Worm (Caenorhabditis elegans) whole organism, early embryonic: ENCODE data around the gene F35A5.1.

ENCODE experiments used
- B0310.2 ChIP-seq: sonication (generic microtip); optimal IDR thresholded peaks from 2 replicates; lab custom pipeline; 2016; ENCODE audit warnings: mild to moderate bottlenecking, missing genetic modification characterization, missing compliant biosample characterization
- F13C5.2 ChIP-seq: sonication (generic microtip); optimal IDR thresholded peaks from 2 replicates; lab custom pipeline; 2017; ENCODE audit warnings: mild to moderate bottlenecking, missing genetic modification characterization, inconsistent platforms, missing compliant biosample characterization
- aly-1 ChIP-seq: sonication (generic microtip); optimal IDR thresholded peaks from 2 replicates; lab custom pipeline; 2016; ENCODE audit warnings: missing genetic modification characterization, missing compliant biosample characterization
- ama-1 ChIP-seq: fragments of 150-350 bp; optimal IDR thresholded peaks from 2 replicates; lab custom pipeline; 2014
- ceh-13 ChIP-seq: fragments of 200-800 bp; sonication (Bioruptor generic); optimal IDR thresholded peaks from 2 replicates; lab custom pipeline; 2018; ENCODE audit warnings: mild to moderate bottlenecking, missing genetic modification characterization, missing compliant biosample characterization
- ceh-36 ChIP-seq: sonication (generic microtip); optimal IDR thresholded peaks from 2 replicates; lab custom pipeline; 2016; ENCODE audit warnings: missing genetic modification characterization, inconsistent platforms, missing compliant biosample characterization
- ets-7 ChIP-seq: sonication (generic microtip); optimal IDR thresholded peaks from 2 replicates; lab custom pipeline; 2016; ENCODE audit warnings: missing genotype, missing genetic modification characterization, missing compliant biosample characterization
- flt-1 ChIP-seq: fragments of 200-800 bp; sonication (Bioruptor generic); IDR thresholded peaks from 2 replicates; pipeline ENCODE4 v1.3.6; 2022; ENCODE audit warnings: missing genetic modification characterization, missing compliant biosample characterization
- hmbx-1 ChIP-seq: sonication (generic microtip); optimal IDR thresholded peaks from 2 replicates; lab custom pipeline; 2016; ENCODE audit warnings: mild to moderate bottlenecking, missing genetic modification characterization, missing compliant biosample characterization
- hmg-4 ChIP-seq: fragments of 200-800 bp; sonication (Bioruptor generic); optimal IDR thresholded peaks from 2 replicates; lab custom pipeline; 2018; ENCODE audit warnings: mild to moderate bottlenecking, missing genetic modification characterization, missing compliant biosample characterization
- hnd-1 ChIP-seq: sonication (generic microtip); optimal IDR thresholded peaks from 2 replicates; lab custom pipeline; 2016; ENCODE audit warnings: missing genetic modification characterization, missing compliant biosample characterization
- pes-1 ChIP-seq: fragments of 200-800 bp; sonication (Bioruptor generic); IDR thresholded peaks from 2 replicates; pipeline ENCODE4 v1.3.6; 2022; ENCODE audit warnings: missing genetic modification reagents, missing genetic modification characterization, missing compliant biosample characterization
- scrt-1 ChIP-seq: fragments of 200-800 bp; sonication (Bioruptor generic); IDR thresholded peaks from 2 replicates; pipeline ENCODE4 v1.3.6; 2022; ENCODE audit warnings: missing genetic modification characterization, missing compliant biosample characterization
- sea-1 ChIP-seq: fragments of 200-800 bp; sonication (Bioruptor generic); conservative IDR thresholded peaks from 2 replicates; pipeline ENCODE4 v1.3.6; 2022; ENCODE audit warnings: missing genetic modification characterization, missing compliant biosample characterization
- tbx-11 ChIP-seq: fragments of 200-800 bp; sonication (Bioruptor generic); IDR thresholded peaks from 2 replicates; pipeline ENCODE4 v1.3.6; 2022; ENCODE audit warnings: missing genetic modification characterization, missing compliant biosample characterization
- tbx-37 ChIP-seq: fragments of 200-800 bp; sonication (Bioruptor generic); conservative IDR thresholded peaks from 2 replicates; pipeline ENCODE4 v1.3.6; 2022; ENCODE audit warnings: missing genetic modification reagents, missing genetic modification characterization, missing compliant biosample characterization
- tra-4 ChIP-seq: sonication (generic microtip); optimal IDR thresholded peaks from 2 replicates; lab custom pipeline; 2017; ENCODE audit warnings: missing genetic modification characterization, missing compliant biosample characterization

Gene F35A5.1

DNA sequence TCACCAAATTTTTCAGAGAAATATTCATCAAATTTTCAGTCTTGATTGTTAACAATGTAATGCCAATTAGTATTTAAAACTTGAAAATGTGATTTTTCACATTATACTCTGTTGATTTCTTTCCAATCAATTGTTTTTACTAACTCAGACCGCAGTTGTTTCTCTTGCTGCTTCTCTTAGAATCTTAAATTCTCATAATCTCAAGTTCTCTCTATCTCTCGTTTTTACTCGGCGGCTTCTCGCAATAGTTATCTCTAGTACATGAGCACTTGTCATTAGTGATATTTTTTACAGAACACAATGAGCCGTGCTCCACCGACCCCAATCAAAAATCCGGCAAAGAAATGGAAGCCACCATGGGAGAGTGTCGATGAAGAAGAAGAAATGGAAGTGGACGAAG is at the start of gene F35A5.1:
Gene F35A5.1, plus strand, starts transcription at position 301 of the 400 bp plus-strand sequence.
- TF ChIP-seq hmg-4 (no peak), F13C5.2 (tag; lab: Kevin White, UChicago) (no peak)

DNA sequence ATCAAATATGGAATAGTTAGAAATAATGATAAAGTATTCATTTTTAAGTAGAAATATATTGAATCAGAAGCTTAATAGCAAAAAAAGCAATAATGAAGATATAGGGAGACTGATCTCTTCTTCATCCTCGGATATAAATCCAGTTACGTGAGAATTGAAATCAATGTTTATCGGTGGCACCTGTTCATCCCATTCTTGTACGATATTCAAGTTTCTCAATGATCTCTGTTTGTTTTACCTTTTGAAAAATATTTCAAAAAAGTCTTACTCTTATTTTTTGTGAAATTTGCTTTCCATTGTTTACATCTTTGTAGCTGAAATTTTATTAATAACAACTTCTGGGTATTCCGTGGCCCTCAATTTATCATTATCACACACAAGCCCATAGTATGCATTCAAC is 48.9 kb upstream of the F35A5.1 start, which contains the start of gene T14G12.12:
Gene T14G12.12, minus strand, starts transcription at position 101 of the 400 bp plus-strand sequence.
- TF ChIP-seq flt-1 (GFP tag; lab: Robert Waterston, UW) (no peak), hmbx-1 (tag; lab: Kevin White, UChicago) (no peak)

DNA sequence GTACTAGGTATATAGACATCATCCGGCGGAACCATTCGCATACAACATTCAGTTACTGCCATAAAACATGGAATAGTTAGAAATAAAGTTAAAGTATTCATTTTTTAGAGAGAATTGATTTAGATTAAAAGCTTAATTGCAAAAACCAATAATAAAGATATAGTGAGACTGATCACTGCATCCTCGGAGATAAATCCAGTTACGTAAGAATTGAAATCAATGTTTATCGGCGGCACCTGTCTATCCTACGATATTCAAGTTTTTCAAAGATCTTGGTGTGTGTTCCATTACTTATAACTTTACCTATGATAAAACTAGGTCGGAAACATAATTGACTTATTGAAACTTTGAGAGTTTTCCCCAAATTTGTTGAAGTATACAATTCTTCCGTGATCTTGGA is 47.9 kb upstream of the F35A5.1 start, which contains the start of gene T14G12.6:
Gene T14G12.6, minus strand, starts transcription at position 101 of the 400 bp plus-strand sequence.
- TF ChIP-seq sea-1, result no peak
- no peak for TF ChIP-seq scrt-1
- TF ChIP-seq tra-4 (tag; lab: Kevin White, UChicago), result no peak
- no peak for TF ChIP-seq flt-1 (GFP tag; lab: Robert Waterston, UW)
- no peak for TF ChIP-seq ama-1 (lab: Kevin White, UChicago)
- no peak for TF ChIP-seq hnd-1
- no peak for TF ChIP-seq tbx-11 (GFP tag; lab: Robert Waterston, UW)
- TF ChIP-seq B0310.2 (tag; lab: Kevin White, UChicago), result no peak
- no peak for TF ChIP-seq F13C5.2 (tag; lab: Kevin White, UChicago)
- no peak for TF ChIP-seq ceh-13 (GFP tag; lab: Kevin White, UChicago)
- no peak for TF ChIP-seq pes-1 (GFP tag; lab: Robert Waterston, UW)
- TF ChIP-seq ceh-36, result no peak
- TF ChIP-seq hmbx-1 (tag; lab: Kevin White, UChicago), result no peak
- TF ChIP-seq hmg-4, result no peak

DNA sequence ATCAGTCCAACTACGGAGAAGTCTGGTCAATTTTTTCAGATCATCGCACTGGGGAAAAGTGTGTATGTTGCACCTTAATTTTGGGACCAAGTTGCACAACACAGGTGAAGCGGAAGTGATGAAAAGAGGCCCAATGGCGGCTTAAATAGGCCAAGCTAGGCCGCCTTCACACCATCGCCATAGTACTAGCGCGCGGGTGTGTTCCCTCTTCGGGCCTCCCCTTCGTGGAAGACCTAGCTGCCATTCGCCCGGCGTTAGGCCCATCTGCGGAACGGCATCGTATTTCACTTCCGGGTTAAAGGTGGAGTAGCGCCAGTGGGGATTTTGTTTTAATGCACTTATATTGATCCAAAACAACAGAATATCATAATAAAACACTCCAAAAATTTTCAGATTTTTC is 47.4 kb upstream of the F35A5.1 start:
- TF ChIP-seq ets-7 (no peak), scrt-1 (0 out of 2 replicates have a peak, but pooled peaks have one; percentile 58), ceh-13 (GFP tag; lab: Kevin White, UChicago) (no peak), tbx-37 (GFP tag; lab: Robert Waterston, UW) (no peak), tra-4 (tag; lab: Kevin White, UChicago) (no peak), F13C5.2 (tag; lab: Kevin White, UChicago) (no peak), pes-1 (GFP tag; lab: Robert Waterston, UW) (no peak)

DNA sequence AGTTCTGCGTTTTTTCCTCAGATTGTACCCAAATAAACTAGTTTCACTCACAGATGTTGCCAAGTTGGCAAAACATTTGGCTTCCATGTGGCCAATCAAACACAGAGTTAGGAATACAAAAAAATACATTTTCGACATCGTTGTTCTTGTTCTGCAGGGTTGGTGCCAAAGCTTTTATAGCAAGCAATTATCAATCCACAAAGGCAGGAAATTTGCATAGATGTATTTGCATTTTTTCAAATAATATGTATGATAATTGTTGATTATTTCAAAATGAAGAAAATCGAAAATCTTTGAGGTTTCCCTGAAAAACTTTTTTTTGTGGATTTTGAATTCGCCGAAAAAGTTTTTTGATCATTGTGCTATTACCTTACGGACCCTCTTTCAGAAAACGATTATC is 44.9 kb upstream of the F35A5.1 start, which contains the start of gene T14G12.11:
Gene T14G12.11, minus strand, starts transcription at position 138 of the 400 bp plus-strand sequence.
- no peak for TF ChIP-seq sea-1

DNA sequence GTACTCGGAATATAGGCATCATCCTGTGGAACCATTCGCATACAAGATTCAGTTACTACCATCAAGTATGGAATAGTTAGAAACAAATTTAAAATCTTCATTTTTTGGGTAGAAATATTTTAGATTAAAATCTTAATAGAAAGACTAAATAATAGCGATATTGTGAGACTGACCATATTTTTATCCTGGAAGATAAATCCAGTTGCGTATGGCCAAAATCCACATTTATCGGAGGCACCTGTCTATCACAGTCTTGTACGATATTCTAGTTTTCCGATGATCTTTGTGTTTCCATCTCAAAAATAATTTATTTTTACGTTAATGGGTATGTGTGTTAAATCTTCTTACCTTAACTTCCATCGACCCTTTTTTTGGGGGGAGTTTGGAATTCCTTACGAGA is 43.0 kb upstream of the F35A5.1 start, which contains the start of gene F47B7.3:
Gene F47B7.3, minus strand, starts transcription at position 101 of the 400 bp plus-strand sequence.
- TF ChIP-seq pes-1 (GFP tag; lab: Robert Waterston, UW) (no peak), hmg-4 (no peak), ets-7 (no peak), ceh-13 (GFP tag; lab: Kevin White, UChicago) (no peak), ama-1 (lab: Kevin White, UChicago) (no peak), hnd-1 (no peak), flt-1 (GFP tag; lab: Robert Waterston, UW) (no peak), scrt-1 (no peak)

DNA sequence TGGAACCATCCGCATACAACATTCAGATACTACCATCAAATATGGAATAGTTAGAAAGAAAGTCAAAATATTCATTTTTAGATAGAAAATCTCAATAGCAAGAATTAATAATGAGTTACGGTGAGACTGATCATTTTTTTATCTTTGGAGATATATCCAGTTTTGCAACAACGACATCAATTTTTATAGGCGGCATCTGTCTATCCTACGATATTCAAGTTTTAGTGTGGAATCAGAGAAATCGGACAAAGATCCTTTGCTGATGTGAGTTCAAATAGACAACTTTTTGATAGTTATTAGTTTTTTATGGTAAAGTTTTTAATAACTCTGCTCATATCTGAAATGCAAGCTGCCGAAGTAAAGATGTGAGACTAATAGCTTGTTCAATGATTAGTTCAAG is 40.7 kb upstream of the F35A5.1 start, which contains the start of gene F47B7.4:
Gene F47B7.4, minus strand, starts transcription at position 101 of the 400 bp plus-strand sequence.
- TF ChIP-seq pes-1 (GFP tag; lab: Robert Waterston, UW) (no peak), tbx-37 (GFP tag; lab: Robert Waterston, UW) (no peak), scrt-1 (no peak), B0310.2 (tag; lab: Kevin White, UChicago) (no peak), hmbx-1 (tag; lab: Kevin White, UChicago) (no peak), F13C5.2 (tag; lab: Kevin White, UChicago) (no peak), hmg-4 (no peak), ceh-13 (GFP tag; lab: Kevin White, UChicago) (no peak), sea-1 (no peak), ets-7 (no peak)

DNA sequence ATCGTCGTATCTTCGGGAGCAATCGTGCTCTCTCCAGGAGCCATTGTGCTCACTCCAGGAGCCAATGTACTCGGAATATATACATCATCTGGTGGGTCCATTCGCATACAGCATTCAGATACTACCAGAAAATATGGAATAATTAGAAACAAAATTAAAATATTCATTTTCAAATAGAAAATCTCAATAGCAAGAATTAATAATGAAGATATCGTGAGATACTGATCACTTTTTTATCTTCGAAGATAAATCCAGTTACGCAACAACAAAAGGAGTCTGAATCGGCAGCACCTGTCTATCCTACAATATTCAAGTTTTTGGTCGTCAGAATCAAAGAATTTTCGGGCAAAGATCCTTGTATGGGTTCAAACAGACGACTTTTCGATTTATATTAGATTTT is 38.5 kb upstream of the F35A5.1 start, which contains the start of gene F47B7.5:
Gene F47B7.5, minus strand, starts transcription at position 101 of the 400 bp plus-strand sequence.
- no peak for TF ChIP-seq flt-1 (GFP tag; lab: Robert Waterston, UW)
- TF ChIP-seq scrt-1, result no peak
- no peak for TF ChIP-seq hmg-4
- TF ChIP-seq ceh-13 (GFP tag; lab: Kevin White, UChicago), result no peak
- TF ChIP-seq aly-1 (tag; lab: Kevin White, UChicago), result no peak
- TF ChIP-seq sea-1, result no peak
- TF ChIP-seq ets-7, result no peak
- TF ChIP-seq hnd-1, result no peak
- no peak for TF ChIP-seq F13C5.2 (tag; lab: Kevin White, UChicago)
- TF ChIP-seq tbx-37 (GFP tag; lab: Robert Waterston, UW), result no peak
- no peak for TF ChIP-seq pes-1 (GFP tag; lab: Robert Waterston, UW)
- no peak for TF ChIP-seq hmbx-1 (tag; lab: Kevin White, UChicago)
- no peak for TF ChIP-seq ceh-36

DNA sequence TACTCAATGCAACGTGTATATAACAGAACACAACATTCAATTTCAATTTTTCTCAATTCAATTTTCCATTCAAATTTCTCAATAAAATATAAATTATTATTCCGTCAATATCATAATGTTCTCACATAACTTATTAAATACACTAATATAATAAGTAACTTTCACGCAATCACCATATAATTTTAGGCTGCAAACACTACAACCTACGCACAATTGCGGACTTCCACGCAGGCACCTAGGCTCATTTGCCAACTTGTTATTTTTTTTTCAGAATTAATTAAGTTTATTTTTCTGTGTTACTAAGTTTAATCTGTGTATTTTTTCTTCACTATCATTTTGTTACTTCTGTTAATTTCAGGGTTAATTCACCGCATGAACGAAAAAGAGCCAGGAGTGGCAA is 34.9 kb upstream of the F35A5.1 start, which contains the start of gene F47B7.2:
Gene F47B7.2, plus strand, starts transcription at position 358 of the 400 bp plus-strand sequence.
- no peak for TF ChIP-seq flt-1 (GFP tag; lab: Robert Waterston, UW)
- peak; percentile 8 for TF ChIP-seq F13C5.2 (tag; lab: Kevin White, UChicago)
- TF ChIP-seq pes-1 (GFP tag; lab: Robert Waterston, UW), result peak; percentile 16; the same call in 1 of the 2 replicates
